Fruit fly (Drosophila melanogaster) whole organism, embryonic: ENCODE data around the gene Cul5.

Experiments
- BtbVII ChIP-seq: fragments of 200-800 bp; sonication (Bioruptor generic); optimal IDR thresholded peaks from 3 replicates; lab custom pipeline; 2017; ENCODE audit warnings: missing biosample characterization, mild to moderate bottlenecking, missing genetic modification characterization
- CG10321 ChIP-seq: fragments of 200-800 bp; sonication (Bioruptor generic); IDR thresholded peaks from 2 replicates; pipeline ENCODE4 v1.3.6; 2022; ENCODE audit warnings: missing biosample characterization, missing genetic modification characterization
- CG11398 ChIP-seq: fragments of 200-800 bp; sonication (Bioruptor generic); optimal IDR thresholded peaks from 2 replicates; lab custom pipeline; 2016; ENCODE audit warnings: missing biosample characterization, missing genetic modification characterization
- CG11504 ChIP-seq: fragments of 200-800 bp; sonication (Bioruptor generic); optimal IDR thresholded peaks from 3 replicates; lab custom pipeline; 2019; ENCODE audit warnings: missing biosample characterization, mild to moderate bottlenecking, missing genetic modification characterization, moderate library complexity
- CG12071 ChIP-seq: fragments of 200-800 bp; sonication (Bioruptor generic); optimal IDR thresholded peaks from 3 replicates; lab custom pipeline; 2018; ENCODE audit warnings: missing biosample characterization, mild to moderate bottlenecking, missing genetic modification characterization
- CG12155 ChIP-seq: fragments of 200-800 bp; sonication (Bioruptor generic); optimal IDR thresholded peaks from 3 replicates; lab custom pipeline; 2016; ENCODE audit warnings: missing biosample characterization, missing genetic modification characterization
- CG12659 ChIP-seq: fragments of 200-800 bp; sonication (Bioruptor generic); optimal IDR thresholded peaks from 3 replicates; lab custom pipeline; 2017; ENCODE audit warnings: mild to moderate bottlenecking, missing biosample characterization, missing genetic modification reagents, missing genetic modification characterization
- CG13775 ChIP-seq: fragments of 200-800 bp; sonication (Bioruptor generic); optimal IDR thresholded peaks from 3 replicates; lab custom pipeline; 2017; ENCODE audit warnings: missing biosample characterization, mild to moderate bottlenecking, missing genetic modification characterization
- CG14667 ChIP-seq: fragments of 200-800 bp; sonication (Bioruptor generic); IDR thresholded peaks from 2 replicates; pipeline ENCODE4 v1.3.6; 2022; ENCODE audit warnings: missing biosample characterization, missing genetic modification characterization
- CG14710 ChIP-seq: fragments of 200-800 bp; sonication (Bioruptor generic); optimal IDR thresholded peaks from 3 replicates; lab custom pipeline; 2019; ENCODE audit warnings: missing biosample characterization, mild to moderate bottlenecking, missing genetic modification characterization, moderate library complexity
- CG17612 ChIP-seq: fragments of 200-800 bp; sonication (Bioruptor generic); IDR thresholded peaks from 2 replicates; pipeline ENCODE4 v1.3.6; 2022; ENCODE audit warnings: missing biosample characterization, missing genetic modification characterization
- CG18011 ChIP-seq: fragments of 200-800 bp; sonication (Bioruptor generic); optimal IDR thresholded peaks from 2 replicates; lab custom pipeline; 2017; ENCODE audit warnings: missing biosample characterization, missing genetic modification characterization, mild to moderate bottlenecking, moderate library complexity, missing genotype
- CG30403 ChIP-seq: fragments of 200-800 bp; sonication (Bioruptor generic); optimal IDR thresholded peaks from 3 replicates; lab custom pipeline; 2016; ENCODE audit warnings: missing biosample characterization, missing genetic modification characterization
- CG3163 ChIP-seq: fragments of 200-800 bp; sonication (Bioruptor generic); optimal IDR thresholded peaks from 3 replicates; lab custom pipeline; 2016; ENCODE audit warnings: missing biosample characterization, missing genetic modification characterization
- CG4424 ChIP-seq: fragments of 200-800 bp; sonication (Bioruptor generic); optimal IDR thresholded peaks from 3 replicates; lab custom pipeline; 2016; ENCODE audit warnings: missing biosample characterization, missing genetic modification characterization
- CG6791 ChIP-seq: fragments of 200-800 bp; sonication (Bioruptor generic); IDR thresholded peaks from 3 replicates; pipeline ENCODE4 v1.3.6; 2022; ENCODE audit warnings: missing biosample characterization, missing genetic modification characterization; ENCODE audit not compliant: partially characterized antibody
- CG7987 ChIP-seq: fragments of 200-800 bp; sonication (Bioruptor generic); optimal IDR thresholded peaks from 2 replicates; lab custom pipeline; 2018; ENCODE audit warnings: missing biosample characterization, mild to moderate bottlenecking, missing genetic modification characterization, moderate library complexity
- CG8388 ChIP-seq: fragments of 200-800 bp; sonication (Bioruptor generic); optimal IDR thresholded peaks from 2 replicates; lab custom pipeline; 2019; ENCODE audit warnings: missing biosample characterization, mild to moderate bottlenecking, missing genetic modification characterization, moderate library complexity
- CTCF ChIP-seq: fragments of 200-800 bp; sonication (Bioruptor generic); optimal IDR thresholded peaks from 2 replicates; lab custom pipeline; 2017; ENCODE audit warnings: missing biosample characterization, mild to moderate bottlenecking, missing genetic modification characterization, moderate library complexity
- Chrac-16 ChIP-seq: fragments of 200-800 bp; sonication (Bioruptor generic); optimal IDR thresholded peaks from 3 replicates; lab custom pipeline; 2016; ENCODE audit warnings: missing biosample characterization, missing genetic modification characterization
- CrebB ChIP-seq: fragments of 200-800 bp; sonication (Bioruptor generic); optimal IDR thresholded peaks from 3 replicates; lab custom pipeline; 2018; ENCODE audit warnings: missing biosample characterization, mild to moderate bottlenecking, missing genetic modification characterization
- D19B ChIP-seq: fragments of 200-800 bp; sonication (Bioruptor generic); optimal IDR thresholded peaks from 2 replicates; lab custom pipeline; 2017; ENCODE audit warnings: missing biosample characterization, mild to moderate bottlenecking, missing genetic modification characterization
- Dad ChIP-seq: fragments of 200-800 bp; sonication (Bioruptor generic); optimal IDR thresholded peaks from 3 replicates; lab custom pipeline; 2016; ENCODE audit warnings: missing biosample characterization, missing genetic modification characterization
- Dbx ChIP-seq: fragments of 200-800 bp; sonication (Bioruptor generic); IDR thresholded peaks from 3 replicates; pipeline ENCODE4 v1.3.6; 2022; ENCODE audit warnings: missing biosample characterization, missing genetic modification characterization
- Deaf1 ChIP-seq: fragments of 200-800 bp; optimal IDR thresholded peaks from 3 replicates; lab custom pipeline; 2019; ENCODE audit warnings: missing biosample characterization, mild to moderate bottlenecking, missing genetic modification characterization, moderate library complexity
- ERR ChIP-seq: fragments of 200-800 bp; sonication (Bioruptor generic); optimal IDR thresholded peaks from 2 replicates; lab custom pipeline; 2016; ENCODE audit warnings: missing biosample characterization, missing genetic modification characterization
- Ets65A ChIP-seq: fragments of 200-800 bp; sonication (Bioruptor generic); peaks from one replicate; lab custom pipeline; 2016; ENCODE audit warnings: missing biosample characterization, missing genetic modification characterization
- MBD-R2 ChIP-seq: fragments of 200-800 bp; sonication (Bioruptor generic); IDR thresholded peaks from 2 replicates; pipeline ENCODE4 v1.3.6; 2022; ENCODE audit warnings: missing biosample characterization, missing genetic modification characterization
- Ravus ChIP-seq: fragments of 200-800 bp; sonication (Bioruptor generic); IDR thresholded peaks from 2 replicates; pipeline ENCODE4 v1.3.6; 2022; ENCODE audit warnings: missing biosample characterization, missing genetic modification characterization
- abd-A ChIP-seq: fragments of 200-800 bp; sonication (Bioruptor generic); optimal IDR thresholded peaks from 3 replicates; lab custom pipeline; 2019; ENCODE audit warnings: missing biosample characterization, mild to moderate bottlenecking, missing genetic modification characterization, moderate library complexity
- aop ChIP-seq: fragments of 200-800 bp; sonication (Bioruptor generic); IDR thresholded peaks from 2 replicates; pipeline ENCODE4 v1.3.6; 2022; ENCODE audit warnings: missing biosample characterization, missing genetic modification characterization
- az2 ChIP-seq: fragments of 200-800 bp; sonication (Bioruptor generic); optimal IDR thresholded peaks from 3 replicates; lab custom pipeline; 2016; ENCODE audit warnings: missing biosample characterization, missing genetic modification characterization
- bsh ChIP-seq, 2 experiments: fragments of 200-800 bp; sonication (Bioruptor generic); optimal IDR thresholded peaks; 2 replicates each; lab custom pipeline; 2017 to 2018; ENCODE audit warnings: mild to moderate bottlenecking in 2 of 2, missing biosample characterization in 2 of 2, missing genetic modification characterization in 2 of 2, moderate library complexity in 1 of 2
- btn ChIP-seq: fragments of 200-800 bp; sonication (Bioruptor generic); optimal IDR thresholded peaks from 2 replicates; lab custom pipeline; 2016; ENCODE audit warnings: missing biosample characterization, missing genetic modification characterization
- ci ChIP-seq: fragments of 200-800 bp; sonication (Bioruptor generic); IDR thresholded peaks from 3 replicates; pipeline ENCODE4 v1.3.6; 2022; ENCODE audit warnings: missing biosample characterization, missing genetic modification characterization
- fd96Cb ChIP-seq: fragments of 200-800 bp; sonication (Bioruptor generic); optimal IDR thresholded peaks from 2 replicates; lab custom pipeline; 2018; ENCODE audit warnings: missing biosample characterization, mild to moderate bottlenecking, missing genetic modification characterization, moderate library complexity
- hth ChIP-seq: fragments of >200 bp; optimal IDR thresholded peaks from 2 replicates; lab custom pipeline; 2017; ENCODE audit warnings: inconsistent platforms
- inv ChIP-seq: fragments of 200-800 bp; sonication (Bioruptor generic); IDR thresholded peaks from 2 replicates; pipeline ENCODE4 v1.3.6; 2022; ENCODE audit warnings: missing biosample characterization, missing genetic modification characterization; ENCODE audit not compliant: partially characterized antibody
- jing ChIP-seq: fragments of 200-800 bp; sonication (Bioruptor generic); optimal IDR thresholded peaks from 2 replicates; lab custom pipeline; 2018; ENCODE audit warnings: missing biosample characterization, mild to moderate bottlenecking, missing genetic modification characterization
- kah ChIP-seq: fragments of 200-800 bp; sonication (Bioruptor generic); optimal IDR thresholded peaks from 2 replicates; lab custom pipeline; 2018; ENCODE audit warnings: missing biosample characterization, mild to moderate bottlenecking, missing genetic modification characterization
- lmd ChIP-seq: fragments of 200-800 bp; sonication (Bioruptor generic); IDR thresholded peaks from 2 replicates; pipeline ENCODE4 v1.3.6; 2022; ENCODE audit warnings: missing biosample characterization, missing genetic modification characterization
- mirr ChIP-seq: fragments of 200-800 bp; sonication (Bioruptor generic); optimal IDR thresholded peaks from 3 replicates; lab custom pipeline; 2018; ENCODE audit warnings: missing biosample characterization, mild to moderate bottlenecking, missing genetic modification characterization
- oc ChIP-seq: fragments of 200-800 bp; sonication (Bioruptor generic); optimal IDR thresholded peaks from 2 replicates; lab custom pipeline; 2018; ENCODE audit warnings: missing biosample characterization, mild to moderate bottlenecking, missing genetic modification characterization, moderate library complexity
- pros ChIP-seq: fragments of 200-800 bp; sonication (Bioruptor generic); optimal IDR thresholded peaks from 3 replicates; lab custom pipeline; 2019; ENCODE audit warnings: missing biosample characterization, mild to moderate bottlenecking, missing genetic modification characterization, moderate library complexity
- psq ChIP-seq: fragments of 200-800 bp; sonication (Bioruptor generic); optimal IDR thresholded peaks from 2 replicates; lab custom pipeline; 2017; ENCODE audit warnings: missing biosample characterization, missing genetic modification characterization
- row ChIP-seq: fragments of 200-800 bp; sonication (Bioruptor generic); IDR thresholded peaks from 3 replicates; pipeline ENCODE4 v1.3.6; 2022; ENCODE audit warnings: missing biosample characterization, missing genetic modification characterization
- salm ChIP-seq: fragments of 200-800 bp; sonication (Bioruptor generic); optimal IDR thresholded peaks from 2 replicates; lab custom pipeline; 2018; ENCODE audit warnings: missing biosample characterization, mild to moderate bottlenecking, missing genetic modification characterization
- sisA ChIP-seq: fragments of 200-800 bp; sonication (Bioruptor generic); IDR thresholded peaks from 2 replicates; pipeline ENCODE4 v1.3.6; 2022; ENCODE audit warnings: missing biosample characterization, missing genetic modification characterization
- sob ChIP-seq: fragments of 200-800 bp; sonication (Bioruptor generic); IDR thresholded peaks from 2 replicates; pipeline ENCODE4 v1.3.6; 2022; ENCODE audit warnings: missing biosample characterization, missing genetic modification characterization
- sqz ChIP-seq: fragments of 200-800 bp; sonication (Bioruptor generic); optimal IDR thresholded peaks from 3 replicates; lab custom pipeline; 2018; ENCODE audit warnings: missing biosample characterization, mild to moderate bottlenecking, missing genetic modification characterization
- sug ChIP-seq: fragments of 200-800 bp; optimal IDR thresholded peaks from 2 replicates; lab custom pipeline; 2019; ENCODE audit warnings: missing biosample characterization, mild to moderate bottlenecking, missing genetic modification characterization, moderate library complexity
- tio ChIP-seq: fragments of 200-800 bp; sonication (Bioruptor generic); optimal IDR thresholded peaks from 2 replicates; lab custom pipeline; 2017; ENCODE audit warnings: missing biosample characterization, missing genetic modification characterization, inconsistent platforms
- vfl ChIP-seq: fragments of 200-800 bp; sonication (Bioruptor generic); optimal IDR thresholded peaks from 2 replicates; lab custom pipeline; 2016; ENCODE audit warnings: missing biosample characterization, missing genetic modification characterization

The Cul5 gene

dm6 chr3R:29087302-29087782 lies 24.6 kb upstream of the Cul5 start (continued):
- TF ChIP-seq ERR (GFP tag; lab: Kevin White, UChicago) (no peak), CG12659 (GFP tag; lab: Kevin White, UChicago) (peak; percentile 0), sqz (GFP tag; lab: Kevin White, UChicago) (peak; percentile 51), CG4424 (GFP tag; lab: Kevin White, UChicago) (peak; percentile 2), az2 (no peak), sob (GFP tag; lab: Robert Waterston, UW) (no peak), CG8388 (GFP tag; lab: Kevin White, UChicago) (no peak), MBD-R2 (GFP tag; lab: Robert Waterston, UW) (no peak), salm (tag; lab: Kevin White, UChicago) (no peak), vfl (GFP tag; lab: Kevin White, UChicago) (no peak), mirr (GFP tag; lab: Kevin White, UChicago) (peak; percentile 19), CTCF (GFP tag; lab: Kevin White, UChicago) (peak; percentile 91), btn (no peak), CG18011 (no peak), ci (GFP tag; lab: Robert Waterston, UW) (0 out of 3 replicates have a peak, but pooled peaks have one; percentile 34), CG11504 (no peak), Deaf1 (tag; lab: Kevin White, UChicago) (no peak), sisA (GFP tag; lab: Robert Waterston, UW) (no peak), kah (GFP tag; lab: Kevin White, UChicago) (no peak), CG6791 (GFP tag; lab: Robert Waterston, UW) (no peak), CG30403 (no peak), pros (GFP tag; lab: Kevin White, UChicago) (peak; percentile 66), row (GFP tag; lab: Robert Waterston, UW) (no peak), D19B (no peak), fd96Cb (tag; lab: Kevin White, UChicago) (no peak), BtbVII (GFP tag; lab: Kevin White, UChicago) (no peak), Dad (GFP tag; lab: Kevin White, UChicago) (no peak), lmd (no peak), CG7987 (GFP tag; lab: Kevin White, UChicago) (peak; percentile 52), Ets65A (GFP tag; lab: Kevin White, UChicago) (peak; percentile 54), CG14710 (tag; lab: Kevin White, UChicago) (no peak)
- TF ChIP-seq, all 482 proteins: peak for 37

DNA sequence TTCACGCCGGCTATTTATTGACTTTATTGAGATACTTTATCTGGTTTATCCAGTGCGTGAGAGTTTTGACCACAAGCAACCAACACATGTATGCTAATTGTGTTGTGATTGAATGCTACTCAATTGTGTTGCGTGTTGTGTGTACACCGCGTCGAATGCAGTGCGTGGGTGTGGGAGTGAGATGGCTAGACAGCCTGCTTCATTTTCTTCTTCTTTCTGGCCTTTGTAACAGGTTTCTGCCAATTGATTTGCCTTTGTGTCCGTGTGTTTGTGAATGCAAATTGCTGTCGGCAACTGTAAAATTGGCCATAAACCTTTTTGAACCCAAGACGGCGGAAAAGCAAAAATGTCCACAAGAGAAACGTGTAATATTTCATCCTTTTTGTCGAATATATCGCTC lies 24.1 kb upstream of the Cul5 start:
- TF ChIP-seq CG7987 (GFP tag; lab: Kevin White, UChicago) = no peak
- no peak for TF ChIP-seq Chrac-16 (GFP tag; lab: Kevin White, UChicago)
- TF ChIP-seq CG12071 = no peak
- no peak for TF ChIP-seq Ravus
- no peak for TF ChIP-seq CG8388 (GFP tag; lab: Kevin White, UChicago)
- no peak for TF ChIP-seq aop (GFP tag; lab: Robert Waterston, UW)
- TF ChIP-seq abd-A (tag; lab: Kevin White, UChicago) = no peak
- no peak for TF ChIP-seq hth (lab: Kevin White, UChicago)
- no peak for TF ChIP-seq CrebB (tag; lab: Kevin White, UChicago)
- no peak for TF ChIP-seq jing (GFP tag; lab: Kevin White, UChicago)
- no peak for TF ChIP-seq tio (GFP tag; lab: Kevin White, UChicago)
- TF ChIP-seq CG12155 (GFP tag; lab: Kevin White, UChicago) = no peak
- TF ChIP-seq sisA (GFP tag; lab: Robert Waterston, UW) = no peak
- no peak for TF ChIP-seq CG17612 (GFP tag; lab: Robert Waterston, UW)
- no peak for TF ChIP-seq bsh (GFP tag; optimal IDR thresholded peaks at IDR 0.05; lab: Kevin White, UChicago)
- no peak for TF ChIP-seq CG11398
- TF ChIP-seq CG3163 (GFP tag; lab: Kevin White, UChicago) = no peak
- peak; percentile 71 for TF ChIP-seq CG10321 (GFP tag; lab: Robert Waterston, UW)
- no peak for TF ChIP-seq inv
- TF ChIP-seq CG13775 (GFP tag; lab: Kevin White, UChicago) = no peak
- no peak for TF ChIP-seq Dbx (GFP tag; lab: Robert Waterston, UW)
- TF ChIP-seq oc (tag; lab: Kevin White, UChicago) = no peak
- TF ChIP-seq psq (GFP tag; lab: Kevin White, UChicago) = no peak
- TF ChIP-seq sug (tag; lab: Kevin White, UChicago) = no peak
- TF ChIP-seq CG14667 (GFP tag; lab: Robert Waterston, UW) = no peak
